In the genomic region with DNA sequence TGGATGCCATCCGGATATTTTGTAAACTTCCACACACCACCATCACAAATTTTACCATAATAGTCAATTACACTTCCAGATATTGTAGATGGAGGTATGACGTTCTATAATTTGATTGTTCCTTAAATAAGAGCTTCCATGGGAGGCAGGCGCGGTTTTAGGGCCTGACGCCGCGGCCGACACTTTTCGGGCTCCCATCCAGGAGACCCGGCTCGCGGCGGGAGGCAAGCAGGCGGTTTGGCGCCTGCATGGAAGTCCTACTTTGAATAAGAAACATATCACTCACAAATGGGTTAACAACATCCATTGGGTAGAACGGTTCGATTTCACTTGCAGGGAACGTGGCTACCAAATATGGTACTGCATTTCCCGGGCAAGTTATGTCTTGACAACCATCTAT, we compare ENCODE assay signal across 2 worm cellular contexts.
TF ChIP-seq lines count a peak whose summit lies in the region.

No protein-coding gene starts in this region.

TF ChIP-seq in whole organism, L4 larva, 104 proteins besides CTCF, POLR2A, EP300 and RAD21:
- no peak for TF ChIP-seq ama-1 (optimal IDR thresholded peaks at IDR 0.05; lab: Kevin White, UChicago)
- peak; percentile 83 for TF ChIP-seq set-16 (GFP tag; IDR thresholded peaks at IDR 0.05; lab: Robert Waterston, UW)
- TF ChIP-seq fos-1 (tag; optimal IDR thresholded peaks at IDR 0.05; lab: Kevin White, UChicago), result no peak
- no peak for TF ChIP-seq sdz-12 (GFP tag; optimal IDR thresholded peaks at IDR 0.05; lab: Kevin White, UChicago)
- TF ChIP-seq Y75B8A.6 (GFP tag; IDR thresholded peaks at IDR 0.05; lab: Robert Waterston, UW), result no peak

TF ChIP-seq in whole organism, young adult, 124 proteins besides CTCF, POLR2A, EP300 and RAD21:
- TF ChIP-seq egrh-3 (GFP tag; IDR thresholded peaks at IDR 0.05; lab: Robert Waterston, UW) (peak; percentile 55; the same call in 1 of the 2 replicates), pbrm-1 (GFP tag; IDR thresholded peaks at IDR 0.05; lab: Robert Waterston, UW) (no peak)
TF ChIP-seq in whole organism, young adult: peak in this region for 1.
